Fruit fly (Drosophila melanogaster): Measurements from ENCODE around the gene CG14459.

DNA sequence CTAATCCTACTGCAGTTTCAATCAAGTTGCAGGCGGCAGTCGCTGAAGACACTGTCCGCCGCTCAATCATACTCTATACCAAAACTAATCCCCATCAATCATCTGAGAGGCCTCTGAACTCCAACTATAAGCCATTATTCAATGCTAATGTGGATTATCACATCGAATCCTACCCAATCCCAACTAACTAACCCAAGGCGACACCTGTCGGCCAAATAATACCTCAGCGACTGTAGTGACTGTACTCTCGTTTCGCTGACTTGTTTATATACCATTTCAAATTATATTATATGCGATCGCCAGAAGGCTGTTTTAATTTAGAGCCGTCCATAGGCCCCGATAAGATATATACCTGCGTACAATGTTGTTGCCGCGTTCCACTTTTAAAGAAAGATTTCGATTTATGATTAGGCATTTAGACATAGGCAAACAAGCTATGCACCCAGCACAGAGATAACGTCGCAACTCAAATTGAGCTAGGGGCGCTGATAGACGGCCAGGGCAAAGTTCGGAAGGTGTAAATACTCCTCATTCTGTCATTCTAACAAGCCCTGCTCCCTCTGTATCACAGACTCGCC is 34.1 kb upstream of the CG14459 start:
- no peak for TF ChIP-seq insv (optimal IDR thresholded peaks at IDR 0.05)
- no peak for TF ChIP-seq h (optimal IDR thresholded peaks at IDR 0.05)
- no peak for TF ChIP-seq Sin3A (optimal IDR thresholded peaks at IDR 0.05)
